Worm (Caenorhabditis elegans): ENCODE data around the gene str-1.

- no peak for TF ChIP-seq flt-1 (GFP tag; IDR thresholded peaks at IDR 0.05)
- TF ChIP-seq tab-1 (GFP tag; IDR thresholded peaks at IDR 0.05) = no peak
- no peak for TF ChIP-seq klf-2 (GFP tag; conservative IDR thresholded peaks at IDR 0.05)
- TF ChIP-seq ztf-23 (GFP tag; IDR thresholded peaks at IDR 0.05) = no peak
- TF ChIP-seq T22C8.4 (GFP tag; IDR thresholded peaks at IDR 0.05) = no peak
- TF ChIP-seq ztf-29 (GFP tag; IDR thresholded peaks at IDR 0.05) = no peak
These were observed 2.4 kb upstream of the str-1 start, which contains the start of gene str-220 for ce11 chrIV:7171222-7171621.
